Fruit fly (Drosophila melanogaster): ENCODE measurements around the gene tim.

DNA sequence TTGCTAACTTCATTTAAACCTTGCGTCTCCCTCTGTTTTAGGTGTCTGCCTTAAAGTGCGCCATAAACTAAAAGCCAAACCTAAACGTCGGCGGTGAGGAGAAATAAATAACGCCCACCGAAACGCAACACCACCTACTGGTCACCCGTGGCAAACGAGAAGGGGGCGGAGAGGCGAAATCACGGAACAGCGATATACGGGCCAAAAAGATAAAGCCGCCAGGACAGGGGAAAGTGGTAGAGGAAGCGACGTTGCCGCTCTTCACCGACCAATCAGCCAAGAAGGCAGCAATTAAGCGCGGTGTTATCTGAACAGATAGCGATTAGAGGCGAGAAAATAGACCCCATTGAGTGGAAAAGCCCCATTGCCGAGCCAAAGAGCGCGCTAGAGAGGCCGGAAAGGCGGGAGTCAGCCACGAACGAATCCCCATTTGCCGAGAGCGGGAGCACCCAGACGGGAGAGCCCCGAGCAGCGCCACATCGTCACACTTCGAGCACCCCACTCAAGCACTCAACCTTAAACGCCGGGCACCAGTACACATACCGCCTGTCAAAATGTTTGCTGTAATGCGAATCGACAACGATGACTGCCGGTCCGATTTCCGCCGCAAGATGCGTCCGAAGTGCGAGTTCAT, 37.2 kb upstream of the tim start:
- TF ChIP-seq Dfd (GFP tag; optimal IDR thresholded peaks at IDR 0.05) (no peak), psq (GFP tag; optimal IDR thresholded peaks at IDR 0.05) (no peak), foxo (GFP tag; optimal IDR thresholded peaks at IDR 0.05) (no peak)
